Fruit fly (Drosophila melanogaster): Measurements from ENCODE around the gene Pp1-13C.

Pp1-13C gene

DNA sequence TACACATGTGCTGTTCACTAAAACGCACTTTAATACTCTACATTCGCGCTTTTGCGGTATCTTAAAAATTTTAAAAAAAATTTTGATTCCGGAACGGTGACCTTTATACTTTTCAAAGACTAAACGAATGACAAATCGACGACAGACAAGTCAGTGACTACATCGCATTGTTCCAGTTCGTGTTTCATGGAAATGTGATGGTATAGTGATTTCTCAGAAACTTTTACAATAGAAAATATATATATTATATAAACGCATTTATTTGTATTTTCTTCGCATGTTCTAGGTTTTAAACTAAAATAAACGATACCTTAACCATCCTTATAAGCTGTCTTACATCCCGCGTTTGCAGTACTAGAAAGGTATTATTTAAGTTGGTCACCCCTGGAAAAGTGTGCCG lies at the start of gene Pp1-13C:
Gene Pp1-13C (minus strand): TSS at position 101 of the 400 bp plus-strand sequence.
- TF ChIP-seq kay (GFP tag; ENCODE audit: borderline replicate concordance), result no peak
- TF ChIP-seq toe (GFP tag; optimal IDR thresholded peaks at IDR 0.05), result no peak
- no peak for TF ChIP-seq Crg-1 (GFP tag; optimal IDR thresholded peaks at IDR 0.05)
- no peak for TF ChIP-seq cic (GFP tag; optimal IDR thresholded peaks at IDR 0.05)
- no peak for TF ChIP-seq pad (GFP tag; optimal IDR thresholded peaks at IDR 0.05)
- no peak for TF ChIP-seq CG1620 (GFP tag; optimal IDR thresholded peaks at IDR 0.05)
- no peak for TF ChIP-seq Hr96 (GFP tag; optimal IDR thresholded peaks at IDR 0.05)
- TF ChIP-seq Clk (GFP tag; optimal IDR thresholded peaks at IDR 0.05), result no peak
- TF ChIP-seq CG7045 (GFP tag; optimal IDR thresholded peaks at IDR 0.05), result no peak
- no peak for TF ChIP-seq Mnt (GFP tag; optimal IDR thresholded peaks at IDR 0.05)

DNA sequence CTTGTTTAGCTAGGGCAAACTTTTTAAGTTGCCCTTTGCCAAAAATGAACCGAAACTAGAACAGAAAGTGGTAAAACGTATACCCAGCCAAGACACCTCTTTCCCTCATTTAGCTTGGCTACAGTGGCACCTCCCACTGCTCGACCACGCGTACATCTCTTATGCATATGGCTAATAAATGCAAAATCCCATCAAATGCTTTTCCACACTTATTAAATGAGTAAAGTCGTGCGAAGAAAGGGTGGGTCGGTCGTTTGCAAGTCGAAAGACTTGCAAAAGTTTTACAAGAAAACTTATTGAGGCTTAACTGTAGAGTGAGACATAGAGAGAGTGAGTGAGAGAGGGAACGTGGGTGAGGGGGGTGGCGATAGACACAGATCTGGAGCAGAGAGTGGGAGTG lies 46.0 kb upstream of the Pp1-13C start:
- TF ChIP-seq bab1 (GFP tag; optimal IDR thresholded peaks at IDR 0.05), result no peak
- TF ChIP-seq toe (GFP tag; optimal IDR thresholded peaks at IDR 0.05), result no peak
- TF ChIP-seq Crg-1 (GFP tag; optimal IDR thresholded peaks at IDR 0.05), result no peak
- no peak for TF ChIP-seq pad (GFP tag; optimal IDR thresholded peaks at IDR 0.05)
- TF ChIP-seq Hr96 (GFP tag; optimal IDR thresholded peaks at IDR 0.05), result no peak
- no peak for TF ChIP-seq CG5204 (GFP tag; optimal IDR thresholded peaks at IDR 0.05)
- no peak for TF ChIP-seq CG33017 (tag; optimal IDR thresholded peaks at IDR 0.05)
- TF ChIP-seq Mnt (GFP tag; optimal IDR thresholded peaks at IDR 0.05), result no peak
- no peak for TF ChIP-seq cnc (optimal IDR thresholded peaks at IDR 0.05)
- no peak for TF ChIP-seq CG1620 (GFP tag; optimal IDR thresholded peaks at IDR 0.05)
- no peak for TF ChIP-seq tj (GFP tag; optimal IDR thresholded peaks at IDR 0.05)
- no peak for TF ChIP-seq Clk (GFP tag; optimal IDR thresholded peaks at IDR 0.05)
- TF ChIP-seq CG12768 (GFP tag; optimal IDR thresholded peaks at IDR 0.05), result no peak

DNA sequence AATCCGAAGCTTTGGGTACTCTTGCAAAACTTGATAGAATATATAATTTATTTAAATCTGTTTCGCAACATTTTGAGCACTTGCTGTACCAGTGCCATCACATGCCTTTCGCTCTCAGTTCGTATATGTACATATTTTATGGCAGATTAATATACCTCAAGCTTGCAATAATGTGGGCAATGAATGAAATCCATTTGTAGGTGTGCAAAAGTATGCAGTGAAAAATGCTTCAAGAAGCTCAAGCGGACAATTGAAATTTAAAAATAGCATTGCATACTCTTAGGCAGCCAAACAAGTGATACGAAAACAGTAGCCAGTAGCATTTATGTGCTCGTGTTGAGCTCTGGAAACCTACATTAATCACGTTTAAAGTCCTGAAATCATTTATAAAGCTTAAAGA lies 41.0 kb upstream of the Pp1-13C start:
- no peak for TF ChIP-seq ovo (GFP tag; optimal IDR thresholded peaks at IDR 0.05)
- no peak for TF ChIP-seq toe (GFP tag; optimal IDR thresholded peaks at IDR 0.05)
- TF ChIP-seq kay (GFP tag; ENCODE audit: borderline replicate concordance), result no peak
- no peak for TF ChIP-seq Hr96 (GFP tag; optimal IDR thresholded peaks at IDR 0.05)
- TF ChIP-seq Mnt (GFP tag; optimal IDR thresholded peaks at IDR 0.05), result no peak
- no peak for TF ChIP-seq tj (GFP tag; optimal IDR thresholded peaks at IDR 0.05)
- no peak for TF ChIP-seq CG14711 (tag; optimal IDR thresholded peaks at IDR 0.05)
- TF ChIP-seq CG11617 (GFP tag; optimal IDR thresholded peaks at IDR 0.05), result no peak
- TF ChIP-seq cnc (optimal IDR thresholded peaks at IDR 0.05), result no peak

DNA sequence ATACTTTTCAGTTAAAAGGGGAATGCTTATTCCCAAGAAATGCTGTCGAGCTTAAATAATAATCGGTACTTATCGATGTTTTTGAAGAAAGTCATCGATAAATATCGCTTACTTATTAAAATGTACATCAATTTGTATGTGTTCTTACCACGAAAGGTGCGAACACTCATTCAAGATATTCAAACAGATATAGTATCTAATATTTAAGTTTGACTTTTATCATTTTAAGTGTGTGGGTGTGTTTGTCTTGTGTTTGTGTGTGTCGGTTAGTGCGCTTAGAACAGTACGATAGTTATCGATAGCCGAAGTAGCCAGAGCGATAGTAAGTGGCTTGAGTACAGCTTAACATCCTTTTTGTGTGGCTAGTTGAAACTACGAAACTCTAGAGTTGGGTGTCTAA lies 26.5 kb upstream of the Pp1-13C start:
- no peak for TF ChIP-seq CG12768 (GFP tag; optimal IDR thresholded peaks at IDR 0.05)
- no peak for TF ChIP-seq CG7101 (tag; optimal IDR thresholded peaks at IDR 0.05)
- TF ChIP-seq tj (GFP tag; optimal IDR thresholded peaks at IDR 0.05), result no peak
- TF ChIP-seq CG5204 (GFP tag; optimal IDR thresholded peaks at IDR 0.05), result no peak

DNA sequence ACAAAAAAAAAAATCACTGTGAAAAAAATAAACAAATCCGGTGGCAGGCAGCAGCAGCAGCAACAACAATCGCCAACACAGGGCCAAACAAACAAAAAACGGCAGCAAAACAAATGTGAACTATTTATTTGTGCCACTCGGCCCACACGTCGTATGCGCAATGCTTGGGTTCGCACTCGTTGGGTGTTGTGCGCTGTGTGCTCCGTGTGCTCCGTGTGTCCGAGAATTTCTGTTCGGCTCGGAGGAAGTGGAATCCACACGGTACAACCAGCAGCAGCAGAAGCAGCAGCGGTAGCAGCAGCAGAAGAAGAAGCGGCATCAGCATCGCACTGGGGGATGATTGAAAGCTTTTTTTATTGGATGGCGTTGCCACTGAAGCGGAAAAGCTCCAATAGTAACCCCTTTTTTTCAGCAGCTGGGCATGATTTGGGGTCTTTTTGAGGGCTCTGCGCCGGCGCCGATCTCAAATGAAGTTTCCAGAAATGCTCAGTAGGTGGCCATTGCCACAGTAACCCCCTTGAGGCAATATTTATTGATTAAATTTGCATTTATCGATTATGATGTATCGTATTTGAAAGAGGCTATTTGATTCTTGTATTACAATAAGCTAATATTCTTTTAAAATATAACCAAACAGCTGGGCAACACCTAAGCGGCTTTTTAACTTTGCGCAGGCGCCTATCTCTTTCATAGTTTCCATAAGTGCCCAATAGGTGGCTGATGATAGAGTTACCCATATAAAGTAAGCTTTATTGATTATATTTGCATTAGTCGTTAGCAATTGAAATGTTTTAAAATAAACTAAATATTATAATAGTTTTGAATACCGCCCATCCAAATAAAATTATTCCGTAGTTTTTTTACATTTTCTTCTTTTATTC lies 24.6 kb upstream of the Pp1-13C start, which contains the start of gene CG9164:
Gene CG9164 (minus strand): TSS at position 266 of the 881 bp plus-strand sequence.
- TF ChIP-seq bab1 (GFP tag; optimal IDR thresholded peaks at IDR 0.05), result no peak
- TF ChIP-seq Mnt (GFP tag; optimal IDR thresholded peaks at IDR 0.05), result no peak
- no peak for TF ChIP-seq cic (GFP tag; optimal IDR thresholded peaks at IDR 0.05)
- no peak for TF ChIP-seq Crg-1 (GFP tag; optimal IDR thresholded peaks at IDR 0.05)
- TF ChIP-seq Hr96 (GFP tag; optimal IDR thresholded peaks at IDR 0.05), result no peak
- TF ChIP-seq CG5204 (GFP tag; optimal IDR thresholded peaks at IDR 0.05), result no peak
- no peak for TF ChIP-seq tj (GFP tag; optimal IDR thresholded peaks at IDR 0.05)
- TF ChIP-seq CG14711 (tag; optimal IDR thresholded peaks at IDR 0.05), result no peak
- TF ChIP-seq toe (GFP tag; optimal IDR thresholded peaks at IDR 0.05), result no peak
- no peak for TF ChIP-seq CG11617 (GFP tag; optimal IDR thresholded peaks at IDR 0.05)
- no peak for TF ChIP-seq CG1620 (GFP tag; optimal IDR thresholded peaks at IDR 0.05)
- TF ChIP-seq cnc (optimal IDR thresholded peaks at IDR 0.05), result no peak
- no peak for TF ChIP-seq Clk (GFP tag; optimal IDR thresholded peaks at IDR 0.05)
- TF ChIP-seq pad (GFP tag; optimal IDR thresholded peaks at IDR 0.05), result no peak
- TF ChIP-seq CG12768 (GFP tag; optimal IDR thresholded peaks at IDR 0.05), result no peak
- TF ChIP-seq kay (GFP tag; ENCODE audit: borderline replicate concordance), result no peak
- TF ChIP-seq CG33017 (tag; optimal IDR thresholded peaks at IDR 0.05), result no peak
- no peak for TF ChIP-seq ovo (GFP tag; optimal IDR thresholded peaks at IDR 0.05)
- no peak for TF ChIP-seq CG7101 (tag; optimal IDR thresholded peaks at IDR 0.05)
- TF ChIP-seq CG7045 (GFP tag; optimal IDR thresholded peaks at IDR 0.05), result no peak

DNA sequence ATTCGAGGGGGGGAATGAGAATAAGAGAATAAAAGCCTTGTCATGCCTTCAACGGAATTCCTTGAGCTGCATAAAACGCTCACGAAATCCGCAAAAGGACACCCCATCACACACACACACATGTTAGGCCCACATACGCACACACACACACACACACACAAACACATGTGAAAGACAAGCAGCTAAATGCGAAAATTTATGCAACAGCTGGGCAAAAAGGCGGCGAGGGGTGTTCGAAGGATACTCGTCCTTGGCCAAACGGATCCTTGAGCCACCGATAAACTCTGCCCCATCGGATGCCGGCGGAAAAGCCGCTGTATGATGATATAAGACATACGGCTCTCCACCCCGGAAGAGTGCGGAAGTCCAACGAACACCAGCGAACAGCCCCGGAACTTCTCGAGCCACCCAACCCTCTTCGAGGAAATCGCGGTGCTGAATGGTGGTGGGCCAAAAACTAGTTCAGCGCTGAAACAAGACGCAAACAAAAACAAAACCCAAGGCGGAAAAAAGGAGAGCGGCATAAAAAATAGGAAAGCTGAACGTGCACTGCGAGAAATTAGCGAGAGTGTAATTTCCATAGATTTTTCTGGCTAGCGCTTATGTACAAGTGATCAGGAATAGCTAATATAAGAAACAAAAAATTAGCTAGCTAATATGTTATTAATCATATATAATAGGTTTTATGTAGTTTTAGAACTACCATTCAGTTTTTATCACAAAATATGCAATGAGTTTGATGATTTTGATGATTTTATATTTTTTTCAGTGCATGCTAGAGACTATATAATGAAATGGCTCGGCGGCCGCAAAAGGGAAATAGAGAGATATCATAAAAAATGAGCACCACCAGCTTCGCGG lies 22.9 kb upstream of the Pp1-13C start:
- TF ChIP-seq Hr96 (GFP tag; optimal IDR thresholded peaks at IDR 0.05), result no peak
- peak; percentile 27 for TF ChIP-seq toe (GFP tag; optimal IDR thresholded peaks at IDR 0.05)
